Fruit fly (Drosophila melanogaster) whole organism, prepupa: Measurements from ENCODE around the gene IntS9.

Experiments
- CG15336 ChIP-seq: fragments of 200-800 bp; sonication (Bioruptor generic); IDR thresholded peaks from 2 replicates; pipeline ENCODE4 v1.3.6; 2022; ENCODE audit warnings: missing biosample characterization, missing genetic modification characterization
- CG31627 ChIP-seq: fragments of 200-800 bp; sonication (Bioruptor generic); optimal IDR thresholded peaks from 3 replicates; lab custom pipeline; 2016; ENCODE audit warnings: missing biosample characterization, missing genetic modification characterization
- CG32006 ChIP-seq: fragments of 200-800 bp; sonication (Bioruptor generic); optimal IDR thresholded peaks from 3 replicates; lab custom pipeline; 2017; ENCODE audit warnings: missing biosample characterization, mild to moderate bottlenecking, missing genetic modification characterization
- CG34406 ChIP-seq: fragments of 200-800 bp; sonication (Bioruptor generic); optimal IDR thresholded peaks from 3 replicates; lab custom pipeline; 2016; ENCODE audit warnings: missing biosample characterization, missing genetic modification characterization
- CG3919 ChIP-seq: fragments of 200-800 bp; sonication (Bioruptor generic); optimal IDR thresholded peaks from 3 replicates; lab custom pipeline; 2016; ENCODE audit warnings: missing biosample characterization, missing genetic modification characterization
- CG4318 ChIP-seq: fragments of 200-800 bp; sonication (Bioruptor generic); optimal IDR thresholded peaks from 3 replicates; lab custom pipeline; 2017; ENCODE audit warnings: missing biosample characterization, mild to moderate bottlenecking, missing genetic modification characterization
- CG6163 ChIP-seq: fragments of 200-800 bp; sonication (Bioruptor generic); IDR thresholded peaks from 3 replicates; pipeline ENCODE4 v1.3.6; 2022; ENCODE audit warnings: missing biosample characterization, missing genetic modification characterization
- CG6276 ChIP-seq: fragments of 200-800 bp; sonication (Bioruptor generic); optimal IDR thresholded peaks from 2 replicates; lab custom pipeline; 2017; ENCODE audit warnings: missing biosample characterization, mild to moderate bottlenecking, missing genetic modification characterization
- CG7368 ChIP-seq: fragments of 200-800 bp; sonication (Bioruptor generic); optimal IDR thresholded peaks from 3 replicates; lab custom pipeline; 2016; ENCODE audit warnings: missing biosample characterization, missing genetic modification characterization
- CG8119 ChIP-seq: fragments of 200-800 bp; sonication (Bioruptor generic); IDR thresholded peaks from 3 replicates; pipeline ENCODE4 v1.3.6; 2022; ENCODE audit warnings: missing biosample characterization, missing genetic modification characterization
- Eip75B ChIP-seq: fragments of 200-800 bp; sonication (Bioruptor generic); optimal IDR thresholded peaks from 3 replicates; lab custom pipeline; 2016; ENCODE audit warnings: missing biosample characterization, missing genetic modification characterization
- Eip78C ChIP-seq: fragments of 200-800 bp; sonication (Bioruptor generic); peaks from one replicate; lab custom pipeline; 2016; ENCODE audit warnings: missing biosample characterization, missing genetic modification characterization
- Ets96B ChIP-seq: fragments of 200-800 bp; optimal IDR thresholded peaks from 2 replicates; lab custom pipeline; 2019; ENCODE audit warnings: missing biosample characterization, mild to moderate bottlenecking, missing genetic modification characterization, moderate library complexity
- Hr39 ChIP-seq: fragments of 200-800 bp; sonication (Bioruptor generic); optimal IDR thresholded peaks from 2 replicates; lab custom pipeline; 2016; ENCODE audit warnings: missing biosample characterization, missing genetic modification characterization
- Hr4 ChIP-seq: fragments of 200-800 bp; sonication (Bioruptor generic); optimal IDR thresholded peaks from 3 replicates; lab custom pipeline; 2016; ENCODE audit warnings: missing biosample characterization, missing genetic modification characterization
- Lpt ChIP-seq: fragments of 200-800 bp; sonication (Bioruptor generic); optimal IDR thresholded peaks from 3 replicates; lab custom pipeline; 2016; ENCODE audit warnings: missing biosample characterization, missing genetic modification characterization
- Met ChIP-seq: fragments of 200-800 bp; sonication (Bioruptor generic); optimal IDR thresholded peaks from 3 replicates; lab custom pipeline; 2016; ENCODE audit warnings: missing biosample characterization, missing genetic modification characterization
- OdsH ChIP-seq: fragments of 200-800 bp; sonication (Bioruptor generic); optimal IDR thresholded peaks from 3 replicates; lab custom pipeline; 2016; ENCODE audit warnings: missing biosample characterization, missing genetic modification characterization
- Sox14 ChIP-seq: fragments of 200-800 bp; sonication (Bioruptor generic); optimal IDR thresholded peaks from 3 replicates; lab custom pipeline; 2016; ENCODE audit warnings: missing biosample characterization, missing genetic modification characterization
- Sox15 ChIP-seq: fragments of 200-800 bp; sonication (Bioruptor generic); optimal IDR thresholded peaks from 3 replicates; lab custom pipeline; 2016; ENCODE audit warnings: missing biosample characterization, missing genetic modification characterization
- achi ChIP-seq: fragments of 200-800 bp; sonication (Bioruptor generic); optimal IDR thresholded peaks from 3 replicates; lab custom pipeline; 2016; ENCODE audit warnings: missing biosample characterization, missing genetic modification characterization
- acj6 ChIP-seq: fragments of 200-800 bp; sonication (Bioruptor generic); optimal IDR thresholded peaks from 3 replicates; lab custom pipeline; 2016; ENCODE audit warnings: missing biosample characterization, missing genetic modification characterization
- cyc ChIP-seq: fragments of 200-800 bp; sonication (Bioruptor generic); optimal IDR thresholded peaks from 3 replicates; lab custom pipeline; 2016; ENCODE audit warnings: missing biosample characterization, missing genetic modification characterization
- dac ChIP-seq: fragments of 200-800 bp; sonication (Bioruptor generic); optimal IDR thresholded peaks from 2 replicates; lab custom pipeline; 2017; ENCODE audit warnings: missing biosample characterization, mild to moderate bottlenecking, missing genetic modification characterization
- eg ChIP-seq: fragments of 200-800 bp; sonication (Bioruptor generic); IDR thresholded peaks from 3 replicates; pipeline ENCODE4 v1.3.6; 2022; ENCODE audit warnings: missing biosample characterization, missing genetic modification characterization
- esn ChIP-seq: fragments of 200-800 bp; sonication (Bioruptor generic); optimal IDR thresholded peaks from 2 replicates; lab custom pipeline; 2016; ENCODE audit warnings: missing biosample characterization, mild to moderate bottlenecking, missing genetic modification characterization, moderate library complexity
- fkh ChIP-seq: fragments of 200-800 bp; sonication (Bioruptor generic); optimal IDR thresholded peaks from 3 replicates; lab custom pipeline; 2017; ENCODE audit warnings: missing biosample characterization, mild to moderate bottlenecking, missing genetic modification characterization, moderate library complexity
- lz ChIP-seq: fragments of 200-800 bp; sonication (Bioruptor generic); optimal IDR thresholded peaks from 3 replicates; lab custom pipeline; 2016; ENCODE audit warnings: missing biosample characterization, missing genetic modification characterization
- net ChIP-seq: fragments of 200-800 bp; sonication (Bioruptor generic); optimal IDR thresholded peaks from 3 replicates; lab custom pipeline; 2016; ENCODE audit warnings: missing biosample characterization, missing genetic modification characterization
- pdm3 ChIP-seq: fragments of 200-800 bp; sonication (Bioruptor generic); optimal IDR thresholded peaks from 3 replicates; lab custom pipeline; 2016; ENCODE audit warnings: missing biosample characterization, missing genetic modification characterization
- spab ChIP-seq: fragments of 200-800 bp; sonication (Bioruptor generic); optimal IDR thresholded peaks from 2 replicates; lab custom pipeline; 2017; ENCODE audit warnings: missing biosample characterization, mild to moderate bottlenecking, missing genetic modification characterization, missing genetic modification reagents
- svp ChIP-seq: fragments of 200-800 bp; sonication (Bioruptor generic); peaks from one replicate; lab custom pipeline; 2016; ENCODE audit warnings: missing biosample characterization, missing genetic modification characterization
- topi ChIP-seq: fragments of 200-800 bp; sonication (Bioruptor generic); optimal IDR thresholded peaks from 3 replicates; lab custom pipeline; 2016; ENCODE audit warnings: missing biosample characterization, missing genetic modification characterization

IntS9 gene

dm6 chr3L:16054095-16054494 lies 51.3 kb downstream of the IntS9 start:
- TF ChIP-seq CG3919 (GFP tag; lab: Kevin White, UChicago) (peak; percentile 10), CG15336 (GFP tag; lab: Robert Waterston, UW) (peak; percentile 71), Ets96B (peak; percentile 6), spab (GFP tag; lab: Kevin White, UChicago) (no peak), OdsH (peak; percentile 40), CG6163 (GFP tag; lab: Robert Waterston, UW) (no peak), CG31627 (peak; percentile 23), CG6276 (peak; percentile 42), acj6 (GFP tag; lab: Kevin White, UChicago) (peak; percentile 25), Met (GFP tag; lab: Kevin White, UChicago) (peak; percentile 11), pdm3 (GFP tag; lab: Kevin White, UChicago) (peak; percentile 34), Lpt (GFP tag; lab: Kevin White, UChicago) (peak; percentile 1), CG4318 (peak; percentile 9), cyc (GFP tag; lab: Kevin White, UChicago) (no peak), esn (GFP tag; lab: Kevin White, UChicago) (peak; percentile 44), Sox15 (GFP tag; lab: Kevin White, UChicago) (peak; percentile 6), achi (peak; percentile 40), net (peak; percentile 49), Eip75B (no peak), CG7368 (GFP tag; lab: Kevin White, UChicago) (no peak), Hr4 (GFP tag; lab: Kevin White, UChicago) (peak; percentile 58), Sox14 (peak; percentile 24), lz (peak; percentile 4), CG34406 (GFP tag; lab: Kevin White, UChicago) (peak; percentile 12), svp (peak; percentile 61), eg (GFP tag; lab: Robert Waterston, UW) (0 out of 3 replicates have a peak, but pooled peaks have one; percentile 48), CG8119 (peak; percentile 71; the same call in 2 of the 3 replicates), Hr39 (GFP tag; lab: Kevin White, UChicago) (peak; percentile 16), CG32006 (GFP tag; lab: Kevin White, UChicago) (peak; percentile 66), Eip78C (GFP tag; lab: Kevin White, UChicago) (peak; percentile 71), topi (GFP tag; lab: Kevin White, UChicago) (peak; percentile 12), fkh (GFP tag; lab: Kevin White, UChicago) (no peak), dac (no peak)
